Fruit fly (Drosophila melanogaster): ENCODE data around the gene PTPMT1.
A peak's percentile ranks its signal among the peaks of the same experiment; 100 is the strongest.

Gene PTPMT1

DNA sequence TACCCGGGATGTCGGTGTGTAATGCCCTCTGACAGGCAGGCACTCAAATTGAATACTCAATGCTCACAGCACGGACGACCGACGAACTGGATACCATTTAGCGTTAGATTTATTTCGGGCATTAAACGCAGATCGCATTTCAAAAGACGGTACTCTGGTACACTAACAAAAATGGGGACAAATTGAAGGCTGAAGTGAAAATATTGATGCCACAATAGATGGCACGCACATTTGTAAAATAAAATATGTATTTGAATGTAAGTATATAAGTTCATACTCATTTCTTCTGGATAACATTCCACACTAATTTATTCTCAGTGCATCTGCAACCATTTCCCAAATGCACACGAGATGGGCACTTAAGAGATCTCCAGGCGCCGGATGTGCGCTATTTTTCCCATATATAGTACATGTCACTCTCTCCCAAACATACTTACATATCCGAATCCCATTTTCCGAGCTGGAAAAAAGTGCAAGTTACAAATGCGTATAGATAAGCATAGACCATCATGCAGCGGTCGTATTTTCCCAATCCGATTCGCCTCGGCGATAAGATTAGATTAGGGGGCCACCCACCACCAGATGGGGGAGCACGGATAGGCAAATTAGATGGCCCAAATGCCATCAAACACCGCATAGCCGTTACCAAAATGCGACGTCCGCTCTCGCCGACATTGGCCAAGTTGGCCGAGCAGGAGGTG lies 48.5 kb upstream of the PTPMT1 start, which contains the start of gene CG10301 (continued):
- TF ChIP-seq CG16815 (GFP tag; optimal IDR thresholded peaks at IDR 0.05) (peak; percentile 63), insv (GFP tag; optimal IDR thresholded peaks at IDR 0.05) (no peak), pita (GFP tag; optimal IDR thresholded peaks at IDR 0.05) (no peak), psq (GFP tag; optimal IDR thresholded peaks at IDR 0.05) (no peak), CG3726 (GFP tag; IDR thresholded peaks at IDR 0.05) (no peak), tin (GFP tag; optimal IDR thresholded peaks at IDR 0.05) (peak; percentile 66), Gug (GFP tag; IDR thresholded peaks at IDR 0.05) (peak; percentile 18; the same call in 2 of the 4 replicates), tio (GFP tag; optimal IDR thresholded peaks at IDR 0.05) (peak; percentile 52), CG18476 (GFP tag; optimal IDR thresholded peaks at IDR 0.05) (peak; percentile 32), ems (GFP tag; optimal IDR thresholded peaks at IDR 0.05) (peak; percentile 24), tx (GFP tag; optimal IDR thresholded peaks at IDR 0.05) (no peak), dati (GFP tag; IDR thresholded peaks at IDR 0.05) (no peak), lola (GFP tag; optimal IDR thresholded peaks at IDR 0.05) (peak in 1 of 3 experiments; percentile 81), pros (GFP tag; optimal IDR thresholded peaks at IDR 0.05) (no peak), bcd (GFP tag; optimal IDR thresholded peaks at IDR 0.05) (peak; percentile 49), al (GFP tag; IDR thresholded peaks at IDR 0.05) (no peak), CG3995 (GFP tag; optimal IDR thresholded peaks at IDR 0.05) (no peak), CG10366 (GFP tag; IDR thresholded peaks at IDR 0.05) (peak; percentile 53), CG17186 (GFP tag; optimal IDR thresholded peaks at IDR 0.05) (peak; percentile 26), MBD-R2 (GFP tag; IDR thresholded peaks at IDR 0.05) (no peak), zen (tag; optimal IDR thresholded peaks at IDR 0.05) (peak; percentile 84), CG11560 (tag; IDR thresholded peaks at IDR 0.05) (no peak), CG13287 (GFP tag; IDR thresholded peaks at IDR 0.05; ENCODE audit: partially characterized antibody) (no peak), CG11723 (GFP tag; optimal IDR thresholded peaks at IDR 0.05) (peak; percentile 1), CG30403 (GFP tag; optimal IDR thresholded peaks at IDR 0.05) (peak; percentile 54), cg (GFP tag; optimal IDR thresholded peaks at IDR 0.05) (no peak), phol (tag; optimal IDR thresholded peaks at IDR 0.05) (peak; percentile 81), klu (GFP tag; IDR thresholded peaks at IDR 0.05) (no peak), CG12659 (GFP tag; optimal IDR thresholded peaks at IDR 0.05) (peak; percentile 27), CG4328 (GFP tag; optimal IDR thresholded peaks at IDR 0.05) (no peak), Adf1 (GFP tag; IDR thresholded peaks at IDR 0.05) (no peak), CG3163 (GFP tag; optimal IDR thresholded peaks at IDR 0.05) (no peak), pnt (GFP tag; optimal IDR thresholded peaks at IDR 0.05) (peak; percentile 38), CG9437 (GFP tag; optimal IDR thresholded peaks at IDR 0.05) (peak; percentile 12), Dip2 (GFP tag; IDR thresholded peaks at IDR 0.05) (no peak), CG2875 (GFP tag; optimal IDR thresholded peaks at IDR 0.05) (peak; percentile 44), CG10321 (GFP tag; IDR thresholded peaks at IDR 0.05) (no peak), Hand (GFP tag; optimal IDR thresholded peaks at IDR 0.05) (no peak), fru (optimal IDR thresholded peaks at IDR 0.05) (no peak), CG31365 (tag; optimal IDR thresholded peaks at IDR 0.05) (no peak), pfk (GFP tag; optimal IDR thresholded peaks at IDR 0.05) (no peak), C15 (GFP tag; IDR thresholded peaks at IDR 0.05) (no peak), her (GFP tag; optimal IDR thresholded peaks at IDR 0.05) (no peak), CTCF (GFP tag; optimal IDR thresholded peaks at IDR 0.05) (peak; percentile 13), CG3407 (GFP tag; optimal IDR thresholded peaks at IDR 0.05) (peak; percentile 42), grau (tag; optimal IDR thresholded peaks at IDR 0.05) (peak; percentile 65), E2f1 (GFP tag; IDR thresholded peaks at IDR 0.05) (peak; percentile 60), CG1602 (GFP tag; optimal IDR thresholded peaks at IDR 0.05) (peak; percentile 66), Trl (optimal IDR thresholded peaks at IDR 0.05) (no peak), Trl (GFP tag; optimal IDR thresholded peaks at IDR 0.05) (peak; percentile 12), dpn (GFP tag; optimal IDR thresholded peaks at IDR 0.05) (peak; percentile 32 to 49), Ptx1 (GFP tag; IDR thresholded peaks at IDR 0.05) (peak; percentile 43; the same call in 1 of the 2 replicates)
